Worm (Caenorhabditis elegans): ENCODE data around the gene K02E10.6.
A peak's percentile ranks its signal among the peaks of the same experiment; 100 is the strongest.

The K02E10.6 gene

ce11 chrX:2482622-2483021 is at the start of gene K02E10.6:
Gene K02E10.6, minus strand, starts transcription at chrX:2482770.
- TF ChIP-seq dve-1 (tag; optimal IDR thresholded peaks at IDR 0.05) = no peak
- no peak for TF ChIP-seq hlh-15 (tag; optimal IDR thresholded peaks at IDR 0.05)
- no peak for TF ChIP-seq T23F11.4 (GFP tag; optimal IDR thresholded peaks at IDR 0.05)
- no peak for TF ChIP-seq sox-4 (tag; optimal IDR thresholded peaks at IDR 0.05)
- no peak for TF ChIP-seq eyg-1 (tag; optimal IDR thresholded peaks at IDR 0.05)
- TF ChIP-seq ceh-9 (tag; optimal IDR thresholded peaks at IDR 0.05) = no peak
- TF ChIP-seq ahr-1 (tag; optimal IDR thresholded peaks at IDR 0.05) = no peak
- no peak for TF ChIP-seq nfya-1 (tag; optimal IDR thresholded peaks at IDR 0.05)
- TF ChIP-seq npax-4 (tag; optimal IDR thresholded peaks at IDR 0.05) = no peak
- no peak for TF ChIP-seq lin-11 (tag; optimal IDR thresholded peaks at IDR 0.05)
- TF ChIP-seq ceh-14 (tag; optimal IDR thresholded peaks at IDR 0.05) = no peak
- TF ChIP-seq ceh-34 (tag; optimal IDR thresholded peaks at IDR 0.05) = no peak
- TF ChIP-seq ets-4 (tag; optimal IDR thresholded peaks at IDR 0.05) = no peak

ce11 chrX:2532357-2532756 is 49.8 kb upstream of the K02E10.6 start, which contains the start of gene tbc-12:
Gene tbc-12, minus strand, starts transcription at chrX:2532457.
- TF ChIP-seq sdc-2 (tag; optimal IDR thresholded peaks at IDR 0.05) = no peak
- no peak for TF ChIP-seq C08G9.2 (tag; optimal IDR thresholded peaks at IDR 0.05)
- no peak for TF ChIP-seq elt-2 (tag; optimal IDR thresholded peaks at IDR 0.05)
- TF ChIP-seq T23F11.4 (GFP tag; optimal IDR thresholded peaks at IDR 0.05) = no peak
- no peak for TF ChIP-seq fkh-6 (tag; optimal IDR thresholded peaks at IDR 0.05)
- TF ChIP-seq madf-2 (tag; optimal IDR thresholded peaks at IDR 0.05) = no peak
- TF ChIP-seq fax-1 (tag; optimal IDR thresholded peaks at IDR 0.05) = no peak
- TF ChIP-seq unc-55 (GFP tag; optimal IDR thresholded peaks at IDR 0.05) = no peak
- TF ChIP-seq ceh-30 (tag; optimal IDR thresholded peaks at IDR 0.05) = no peak
- TF ChIP-seq odd-2 (tag; optimal IDR thresholded peaks at IDR 0.05) = no peak
- no peak for TF ChIP-seq ceh-48 (tag; optimal IDR thresholded peaks at IDR 0.05)
- no peak for TF ChIP-seq hlh-15 (tag; optimal IDR thresholded peaks at IDR 0.05)
- TF ChIP-seq sox-2 (GFP tag; IDR thresholded peaks at IDR 0.05) = no peak
- TF ChIP-seq hlh-8 (tag; optimal IDR thresholded peaks at IDR 0.05) = no peak
- no peak for TF ChIP-seq tbx-2 (tag; optimal IDR thresholded peaks at IDR 0.05)
- TF ChIP-seq pax-1 (tag; optimal IDR thresholded peaks at IDR 0.05) = no peak
- TF ChIP-seq elt-4 (tag; optimal IDR thresholded peaks at IDR 0.05) = no peak
- no peak for TF ChIP-seq C38D4.7 (GFP tag; optimal IDR thresholded peaks at IDR 0.05)
- no peak for TF ChIP-seq hlh-6 (tag; optimal IDR thresholded peaks at IDR 0.05)

DNA sequence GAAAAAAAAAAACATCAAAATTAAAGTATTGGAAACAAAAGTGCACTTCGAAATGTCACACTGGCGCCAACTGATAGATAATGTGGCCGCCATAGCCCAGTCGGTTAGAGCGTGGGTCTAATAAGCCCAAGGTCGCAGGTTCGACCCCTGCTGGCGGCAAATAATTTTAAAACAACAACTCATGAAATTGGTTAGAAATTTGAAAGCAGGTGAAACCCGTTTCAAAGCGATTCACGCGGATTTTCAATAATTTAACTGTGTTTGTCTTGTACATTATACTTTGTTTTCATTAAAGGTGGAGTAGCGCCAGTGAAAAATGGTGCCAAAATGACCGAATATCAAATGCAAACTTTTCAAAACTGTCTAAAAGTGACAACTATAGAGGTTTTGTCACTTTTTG is 48.7 kb upstream of the K02E10.6 start:
- no peak for TF ChIP-seq hlh-15 (tag; optimal IDR thresholded peaks at IDR 0.05)
- TF ChIP-seq unc-42 (tag; optimal IDR thresholded peaks at IDR 0.05) = no peak
- TF ChIP-seq tbx-7 (tag; optimal IDR thresholded peaks at IDR 0.05) = no peak
- TF ChIP-seq pros-1 (tag; optimal IDR thresholded peaks at IDR 0.05) = no peak

ce11 chrX:2527877-2528276 is 45.3 kb upstream of the K02E10.6 start:
- peak; percentile 12 for TF ChIP-seq ceh-14 (tag; optimal IDR thresholded peaks at IDR 0.05)
- TF ChIP-seq pat-9 (tag; optimal IDR thresholded peaks at IDR 0.05) = no peak
- TF ChIP-seq rnt-1 (tag; optimal IDR thresholded peaks at IDR 0.05) = no peak
- TF ChIP-seq ceh-18 (tag; optimal IDR thresholded peaks at IDR 0.05) = peak; percentile 18
- no peak for TF ChIP-seq sox-2 (GFP tag; IDR thresholded peaks at IDR 0.05)
- TF ChIP-seq ahr-1 (tag; optimal IDR thresholded peaks at IDR 0.05) = no peak
- peak; percentile 7 for TF ChIP-seq ceh-31 (tag; optimal IDR thresholded peaks at IDR 0.05)
- TF ChIP-seq ceh-6 (GFP tag; optimal IDR thresholded peaks at IDR 0.05) = peak; percentile 10
- TF ChIP-seq ref-2 (tag; optimal IDR thresholded peaks at IDR 0.05) = no peak
- TF ChIP-seq ceh-45 (GFP tag; IDR thresholded peaks at IDR 0.05) = peak; percentile 29; the same call in 1 of the 2 replicates
- TF ChIP-seq nhr-232 (tag; optimal IDR thresholded peaks at IDR 0.05) = no peak
- TF ChIP-seq syd-9 (tag; optimal IDR thresholded peaks at IDR 0.05) = peak; percentile 11
